Worm (Caenorhabditis elegans) whole organism, L3 larva: ENCODE results near the gene eif-3.D.
"Not testable (repeated sequence)": the region's sequence is repeated elsewhere in the genome, so short reads cannot be mapped to it uniquely, and the experiment has no call there.

Experiments used
- ZK546.5 ChIP-seq: sonication (generic microtip); optimal IDR thresholded peaks from 2 replicates; lab custom pipeline; 2017; ENCODE audit warnings: missing biosample characterization, missing genetic modification characterization
- aly-2 ChIP-seq: fragments of 150-350 bp; optimal IDR thresholded peaks from 2 replicates; lab custom pipeline; 2014; ENCODE audit warnings: missing biosample characterization, missing genetic modification characterization
- ceh-16 ChIP-seq: sonication (generic microtip); optimal IDR thresholded peaks from 2 replicates; lab custom pipeline; 2017; ENCODE audit warnings: missing biosample characterization, missing genetic modification characterization
- ceh-82 ChIP-seq: fragments of 150-350 bp; optimal IDR thresholded peaks from 2 replicates; lab custom pipeline; 2014; ENCODE audit warnings: missing biosample characterization, missing genetic modification characterization
- ceh-9 ChIP-seq: sonication (generic microtip); optimal IDR thresholded peaks from 2 replicates; lab custom pipeline; 2018; ENCODE audit warnings: missing biosample characterization, missing genetic modification characterization
- daf-12 ChIP-seq: fragments of 150-350 bp; optimal IDR thresholded peaks from 2 replicates; lab custom pipeline; 2014; ENCODE audit warnings: missing biosample characterization, missing genetic modification reagents, missing genetic modification characterization
- egl-27 ChIP-seq: sonication (generic microtip); optimal IDR thresholded peaks from 4 replicates; lab custom pipeline; 2017; ENCODE audit warnings: missing biosample characterization, missing genetic modification reagents, missing genetic modification characterization
- egl-5 ChIP-seq: fragments of 150-350 bp; optimal IDR thresholded peaks from 2 replicates; lab custom pipeline; 2017; ENCODE audit warnings: missing biosample characterization, missing genetic modification reagents, missing genetic modification characterization, inconsistent platforms
- elt-1 ChIP-seq: fragments of 150-350 bp; optimal IDR thresholded peaks from 2 replicates; lab custom pipeline; 2014; ENCODE audit warnings: missing biosample characterization, missing genetic modification characterization
- elt-2 ChIP-seq: sonication (generic microtip); optimal IDR thresholded peaks from 2 replicates; lab custom pipeline; 2016; ENCODE audit warnings: missing genetic modification reagents, mild to moderate bottlenecking, missing genetic modification characterization, missing compliant biosample characterization
- elt-3 ChIP-seq, 3 experiments: fragments of 150-350 bp in 1 of 3; sonication (generic microtip) in 2 of 3; optimal IDR thresholded peaks; 2 replicates in 2 of 3; 4 replicates in 1 of 3; lab custom pipeline; 2014 to 2017; ENCODE audit warnings: missing biosample characterization in 3 of 3, missing genetic modification characterization in 3 of 3
- fkh-2 ChIP-seq: fragments of 150-350 bp; optimal IDR thresholded peaks from 2 replicates; lab custom pipeline; 2014; ENCODE audit warnings: missing biosample characterization, missing genetic modification reagents, missing genetic modification characterization
- jun-1 ChIP-seq: fragments of 150-350 bp; optimal IDR thresholded peaks from 2 replicates; lab custom pipeline; 2014; ENCODE audit warnings: missing biosample characterization, missing genetic modification reagents, missing genetic modification characterization
- lin-39 ChIP-seq: fragments of 150-350 bp; optimal IDR thresholded peaks from 2 replicates; lab custom pipeline; 2018; ENCODE audit warnings: missing biosample characterization, missing genetic modification reagents, missing genetic modification characterization
- lsy-12 ChIP-seq: sonication (generic microtip); optimal IDR thresholded peaks from 2 replicates; lab custom pipeline; 2016; ENCODE audit warnings: mild to moderate bottlenecking, missing genetic modification characterization, missing compliant biosample characterization
- mdl-1 ChIP-seq: fragments of 150-350 bp; optimal IDR thresholded peaks from 2 replicates; lab custom pipeline; 2014; ENCODE audit warnings: missing biosample characterization, missing genetic modification characterization
- mml-1 ChIP-seq: fragments of 150-350 bp; sonication (generic microtip); optimal IDR thresholded peaks from 3 replicates; lab custom pipeline; 2014; ENCODE audit warnings: missing biosample characterization, missing genetic modification characterization
- nfya-1 ChIP-seq: sonication (generic microtip); optimal IDR thresholded peaks from 2 replicates; lab custom pipeline; 2017; ENCODE audit warnings: missing genetic modification characterization, mild to moderate bottlenecking, missing compliant biosample characterization, antibody characterized with exemption, moderate library complexity; ENCODE audit not compliant: insufficient read depth
- nhr-12 ChIP-seq: fragments of 150-350 bp; optimal IDR thresholded peaks from 2 replicates; lab custom pipeline; 2014; ENCODE audit warnings: missing biosample characterization, missing genetic modification characterization
- nhr-23 ChIP-seq: fragments of 150-350 bp; optimal IDR thresholded peaks from 2 replicates; lab custom pipeline; 2014; ENCODE audit warnings: missing biosample characterization, missing genetic modification reagents, missing genetic modification characterization
- nhr-237 ChIP-seq: fragments of 150-350 bp; optimal IDR thresholded peaks from 2 replicates; lab custom pipeline; 2014; ENCODE audit warnings: missing biosample characterization, missing genetic modification characterization
- nhr-43 ChIP-seq: sonication (generic microtip); optimal IDR thresholded peaks from 2 replicates; lab custom pipeline; 2016; ENCODE audit warnings: mild to moderate bottlenecking, missing genetic modification characterization, missing compliant biosample characterization; ENCODE audit not compliant: poor library complexity, severe bottlenecking
- nhr-67 ChIP-seq: fragments of 150-350 bp; optimal IDR thresholded peaks from 2 replicates; lab custom pipeline; 2014; ENCODE audit warnings: missing biosample characterization, missing genetic modification characterization
- nhr-77 ChIP-seq: fragments of 150-350 bp; optimal IDR thresholded peaks from 2 replicates; lab custom pipeline; 2014; ENCODE audit warnings: missing biosample characterization, missing genetic modification characterization
- pha-4 ChIP-seq: fragments of 150-350 bp; optimal IDR thresholded peaks from 2 replicates; lab custom pipeline; 2014; ENCODE audit warnings: missing biosample characterization, missing genetic modification reagents, missing genetic modification characterization
- pqm-1 ChIP-seq: fragments of 150-350 bp; optimal IDR thresholded peaks from 2 replicates; lab custom pipeline; 2017; ENCODE audit warnings: missing biosample characterization, missing genetic modification characterization, inconsistent platforms
- sea-2 ChIP-seq: fragments of 150-350 bp; sonication (generic microtip); optimal IDR thresholded peaks from 4 replicates; lab custom pipeline; 2014; ENCODE audit warnings: missing biosample characterization, missing genetic modification reagents, missing genetic modification characterization
- skn-1 ChIP-seq: fragments of 150-350 bp; optimal IDR thresholded peaks from 2 replicates; lab custom pipeline; 2014; ENCODE audit warnings: missing biosample characterization, missing genetic modification characterization
- snpc-4 ChIP-seq: fragments of 150-350 bp; optimal IDR thresholded peaks from 2 replicates; lab custom pipeline; 2014; ENCODE audit warnings: missing biosample characterization, missing genetic modification characterization
- tbx-2 ChIP-seq: sonication (generic microtip); optimal IDR thresholded peaks from 2 replicates; lab custom pipeline; 2016; ENCODE audit warnings: mild to moderate bottlenecking, missing genetic modification characterization, missing compliant biosample characterization
- unc-39 ChIP-seq: sonication (generic microtip); optimal IDR thresholded peaks from 4 replicates; lab custom pipeline; 2017; ENCODE audit warnings: missing biosample characterization, missing genetic modification characterization
- zag-1 ChIP-seq: fragments of 150-350 bp; optimal IDR thresholded peaks from 2 replicates; lab custom pipeline; 2014; ENCODE audit warnings: missing biosample characterization, missing genetic modification characterization
- ztf-11 ChIP-seq: fragments of 150-350 bp; optimal IDR thresholded peaks from 2 replicates; lab custom pipeline; 2014; ENCODE audit warnings: missing biosample characterization, missing genetic modification characterization

Gene eif-3.D

ce11 chrIII:9010047-9010446, 38.7 kb upstream of the eif-3.D start, which contains the start of gene F59B2.8:
TSS of gene F59B2.8 (minus strand) at chrIII:9010197.
- TF ChIP-seq nhr-77 (tag; lab: Kevin White, UChicago) (no peak), elt-1 (no peak), snpc-4 (no peak), nhr-43 (no peak), elt-2 (tag; lab: Kevin White, UChicago) (no peak), tbx-2 (tag; lab: Kevin White, UChicago) (no peak), nhr-23 (tag; lab: Kevin White, UChicago) (no peak), pqm-1 (tag; lab: Kevin White, UChicago) (no peak), aly-2 (tag; lab: Kevin White, UChicago) (no peak), lin-39 (tag; lab: Kevin White, UChicago) (no peak), egl-5 (tag; lab: Kevin White, UChicago) (no peak), nhr-12 (tag; lab: Kevin White, UChicago) (no peak), ceh-16 (no peak), mml-1 (tag; lab: Kevin White, UChicago) (no peak), zag-1 (tag; lab: Kevin White, UChicago) (no peak), nfya-1 (tag; lab: Kevin White, UChicago) (no peak), sea-2 (GFP tag; lab: Kevin White, UChicago) (no peak), jun-1 (tag; lab: Kevin White, UChicago) (no peak), unc-39 (no peak), ztf-11 (tag; lab: Kevin White, UChicago) (no peak)

- TF ChIP-seq pha-4 (peak; percentile 70), skn-1 (no peak), daf-12 (tag; lab: Kevin White, UChicago) (no peak), nhr-23 (tag; lab: Kevin White, UChicago) (no peak), elt-2 (tag; lab: Kevin White, UChicago) (peak; percentile 61), unc-39 (no peak), nhr-237 (tag; lab: Kevin White, UChicago) (no peak), mdl-1 (no peak), lsy-12 (no peak), egl-5 (tag; lab: Kevin White, UChicago) (peak; percentile 27), nfya-1 (tag; lab: Kevin White, UChicago) (peak; percentile 12), lin-39 (tag; lab: Kevin White, UChicago) (peak; percentile 39), pqm-1 (tag; lab: Kevin White, UChicago) (peak; percentile 53), nhr-67 (tag; lab: Kevin White, UChicago) (no peak)
Observed at ce11 chrIII:9007183-9007582, 35.8 kb upstream of the eif-3.D start.

ce11 chrIII:9005905-9006372, 34.6 kb upstream of the eif-3.D start, which contains the start of gene rab-6.1:
TSS of gene rab-6.1 (minus strand) at chrIII:9005955.
- not testable (repeated sequence) for TF ChIP-seq pqm-1 (tag; lab: Kevin White, UChicago); elt-3 (tag; optimal IDR thresholded peaks at IDR 0.05; lab: Kevin White, UChicago); fkh-2 (tag; lab: Kevin White, UChicago)

ce11 chrIII:9004658-9005057, 33.3 kb upstream of the eif-3.D start:
- no peak for TF ChIP-seq ZK546.5 (tag; lab: Kevin White, UChicago)
- TF ChIP-seq pha-4: no peak
- no peak for TF ChIP-seq daf-12 (tag; lab: Kevin White, UChicago)
- no peak for TF ChIP-seq egl-27 (tag; lab: Kevin White, UChicago)
- TF ChIP-seq skn-1: no peak
- no peak for TF ChIP-seq jun-1 (tag; lab: Kevin White, UChicago)
- TF ChIP-seq, all 47 proteins: peak for 0

- TF ChIP-seq elt-1 (no peak), mml-1 (tag; lab: Kevin White, UChicago) (no peak), snpc-4 (no peak), ceh-82 (tag; lab: Kevin White, UChicago) (no peak), aly-2 (tag; lab: Kevin White, UChicago) (no peak), ceh-9 (tag; lab: Kevin White, UChicago) (no peak)
Observed at ce11 chrIII:9002545-9002944, 31.2 kb upstream of the eif-3.D start, which contains the start of the genes F59B2.15 and zif-1. TSS of gene F59B2.15 (minus strand) at chrIII:9002645. TSS of gene zif-1 (plus strand) at chrIII:9002779.
